Worm (Caenorhabditis elegans) whole organism, mixed stage, embryonic: ENCODE measurements around the gene atat-2.

Experiments
- M03D4.4 ChIP-seq: sonication (generic microtip); optimal IDR thresholded peaks from 2 replicates; lab custom pipeline; 2017; ENCODE audit warnings: mild to moderate bottlenecking, missing genetic modification characterization, missing compliant biosample characterization
- bed-3 ChIP-seq: fragments of 200-800 bp; sonication (Bioruptor generic); optimal IDR thresholded peaks from 3 replicates; lab custom pipeline; 2018; ENCODE audit warnings: mild to moderate bottlenecking, missing genetic modification characterization, moderate library complexity, missing compliant biosample characterization
- blmp-1 ChIP-seq: fragments of 150-350 bp; optimal IDR thresholded peaks from 2 replicates; lab custom pipeline; 2014; ENCODE audit warnings: missing biosample characterization, missing genetic modification characterization
- ceh-39 ChIP-seq: fragments of 150-350 bp; optimal IDR thresholded peaks from 2 replicates; lab custom pipeline; 2014; ENCODE audit warnings: missing biosample characterization, missing genetic modification characterization
- ceh-43 ChIP-seq: fragments of 200-800 bp; sonication (Bioruptor generic); optimal IDR thresholded peaks from 2 replicates; lab custom pipeline; 2018; ENCODE audit warnings: mild to moderate bottlenecking, missing genetic modification characterization, moderate library complexity, missing compliant biosample characterization
- ceh-83 ChIP-seq: fragments of 200-800 bp; sonication (Bioruptor generic); optimal IDR thresholded peaks from 2 replicates; lab custom pipeline; 2018; ENCODE audit warnings: mild to moderate bottlenecking, missing genetic modification characterization, missing compliant biosample characterization
- ces-1 ChIP-seq: fragments of 150-350 bp; optimal IDR thresholded peaks from 2 replicates; lab custom pipeline; 2014; ENCODE audit warnings: missing biosample characterization, missing genetic modification reagents, missing genetic modification characterization
- cnd-1 ChIP-seq: fragments of 200-800 bp; sonication (Bioruptor generic); optimal IDR thresholded peaks from 2 replicates; lab custom pipeline; 2018; ENCODE audit warnings: mild to moderate bottlenecking, missing genetic modification characterization, missing compliant biosample characterization
- drap-1 ChIP-seq: fragments of 200-800 bp; sonication (Bioruptor generic); optimal IDR thresholded peaks from 3 replicates; lab custom pipeline; 2018; ENCODE audit warnings: mild to moderate bottlenecking, missing genetic modification characterization, missing compliant biosample characterization
- elt-1 ChIP-seq: sonication (generic microtip); optimal IDR thresholded peaks from 2 replicates; lab custom pipeline; 2017; ENCODE audit warnings: missing genetic modification characterization, mild to moderate bottlenecking, missing compliant biosample characterization, antibody characterized with exemption, moderate library complexity, borderline replicate concordance; ENCODE audit not compliant: insufficient read depth
- elt-3 ChIP-seq: fragments of 150-350 bp; optimal IDR thresholded peaks from 2 replicates; lab custom pipeline; 2014; ENCODE audit warnings: missing biosample characterization, missing genetic modification characterization
- flh-1 ChIP-seq: fragments of 200-800 bp; sonication (Bioruptor generic); optimal IDR thresholded peaks from 2 replicates; lab custom pipeline; 2018; ENCODE audit warnings: mild to moderate bottlenecking, missing genetic modification characterization, moderate library complexity, missing compliant biosample characterization
- ham-2 ChIP-seq: fragments of 200-800 bp; sonication (Bioruptor generic); optimal IDR thresholded peaks from 2 replicates; lab custom pipeline; 2018; ENCODE audit warnings: mild to moderate bottlenecking, missing genetic modification characterization, missing compliant biosample characterization
- hlh-1 ChIP-seq: fragments of 150-350 bp; optimal IDR thresholded peaks from 2 replicates; lab custom pipeline; 2014; ENCODE audit warnings: missing biosample characterization, missing genetic modification reagents, missing genetic modification characterization
- lin-13 ChIP-seq: fragments of 150-350 bp; optimal IDR thresholded peaks from 2 replicates; lab custom pipeline; 2014; ENCODE audit warnings: missing biosample characterization, missing genetic modification characterization
- lin-32 ChIP-seq: fragments of 200-800 bp; sonication (Bioruptor generic); optimal IDR thresholded peaks from 2 replicates; lab custom pipeline; 2018; ENCODE audit warnings: mild to moderate bottlenecking, missing genetic modification characterization, missing compliant biosample characterization
- lsy-2 ChIP-seq: fragments of 150-350 bp; optimal IDR thresholded peaks from 2 replicates; lab custom pipeline; 2014; ENCODE audit warnings: missing biosample characterization, missing genetic modification characterization
- mab-5 ChIP-seq: fragments of 150-350 bp; optimal IDR thresholded peaks from 2 replicates; lab custom pipeline; 2014; ENCODE audit warnings: missing biosample characterization, missing genetic modification characterization
- mep-1 ChIP-seq: fragments of 150-350 bp; optimal IDR thresholded peaks from 2 replicates; lab custom pipeline; 2017; ENCODE audit warnings: missing biosample characterization, missing genetic modification reagents, missing genetic modification characterization, inconsistent platforms
- mls-2 ChIP-seq: sonication (generic microtip); optimal IDR thresholded peaks from 2 replicates; lab custom pipeline; 2016; ENCODE audit warnings: mild to moderate bottlenecking, missing genetic modification characterization, moderate library complexity, missing compliant biosample characterization
- nhr-12 ChIP-seq: fragments of 150-350 bp; optimal IDR thresholded peaks from 2 replicates; lab custom pipeline; 2014; ENCODE audit warnings: missing biosample characterization, missing genetic modification characterization
- nhr-2 ChIP-seq: fragments of 150-350 bp; optimal IDR thresholded peaks from 2 replicates; lab custom pipeline; 2014; ENCODE audit warnings: missing biosample characterization, missing genetic modification characterization
- nhr-237 ChIP-seq: fragments of 150-350 bp; optimal IDR thresholded peaks from 2 replicates; lab custom pipeline; 2014; ENCODE audit warnings: missing biosample characterization, missing genetic modification characterization
- nhr-28 ChIP-seq: fragments of 150-350 bp; optimal IDR thresholded peaks from 2 replicates; lab custom pipeline; 2014; ENCODE audit warnings: missing biosample characterization, missing genetic modification characterization
- nhr-76 ChIP-seq: sonication (generic microtip); optimal IDR thresholded peaks from 2 replicates; lab custom pipeline; 2017; ENCODE audit warnings: missing biosample characterization, missing genetic modification characterization
- pha-4 ChIP-seq: fragments of 150-350 bp; optimal IDR thresholded peaks from 2 replicates; lab custom pipeline; 2018; ENCODE audit warnings: missing biosample characterization, missing genetic modification reagents, missing genetic modification characterization
- sem-2 ChIP-seq: fragments of 200-800 bp; sonication (Bioruptor generic); optimal IDR thresholded peaks from 2 replicates; lab custom pipeline; 2018; ENCODE audit warnings: mild to moderate bottlenecking, missing genetic modification characterization, missing compliant biosample characterization
- snpc-4 ChIP-seq: fragments of 150-350 bp; optimal IDR thresholded peaks from 2 replicates; lab custom pipeline; 2014; ENCODE audit warnings: missing biosample characterization, missing genetic modification characterization
- sptf-1 ChIP-seq: sonication (generic microtip); optimal IDR thresholded peaks from 2 replicates; lab custom pipeline; 2017; ENCODE audit warnings: mild to moderate bottlenecking, missing genetic modification characterization, moderate library complexity, missing compliant biosample characterization
- tbx-8 ChIP-seq: fragments of 200-800 bp; sonication (Bioruptor generic); optimal IDR thresholded peaks from 2 replicates; lab custom pipeline; 2018; ENCODE audit warnings: mild to moderate bottlenecking, missing genetic modification characterization, moderate library complexity, missing compliant biosample characterization
- unc-120 ChIP-seq: sonication (generic microtip); optimal IDR thresholded peaks from 2 replicates; lab custom pipeline; 2017; ENCODE audit warnings: missing genetic modification characterization, missing compliant biosample characterization; ENCODE audit not compliant: poor library complexity, severe bottlenecking
- unc-39 ChIP-seq: fragments of 150-350 bp; optimal IDR thresholded peaks from 2 replicates; lab custom pipeline; 2014; ENCODE audit warnings: missing biosample characterization, missing genetic modification characterization
- unc-62 ChIP-seq: fragments of 150-350 bp; optimal IDR thresholded peaks from 2 replicates; lab custom pipeline; 2014; ENCODE audit warnings: missing biosample characterization, missing genetic modification reagents, missing genetic modification characterization
- zip-8 ChIP-seq: fragments of 150-350 bp; optimal IDR thresholded peaks from 2 replicates; lab custom pipeline; 2014; ENCODE audit warnings: missing biosample characterization, missing genetic modification characterization
- ztf-11 ChIP-seq: fragments of 150-350 bp; optimal IDR thresholded peaks from 2 replicates; lab custom pipeline; 2014; ENCODE audit warnings: missing biosample characterization, missing genetic modification characterization

atat-2 gene

DNA sequence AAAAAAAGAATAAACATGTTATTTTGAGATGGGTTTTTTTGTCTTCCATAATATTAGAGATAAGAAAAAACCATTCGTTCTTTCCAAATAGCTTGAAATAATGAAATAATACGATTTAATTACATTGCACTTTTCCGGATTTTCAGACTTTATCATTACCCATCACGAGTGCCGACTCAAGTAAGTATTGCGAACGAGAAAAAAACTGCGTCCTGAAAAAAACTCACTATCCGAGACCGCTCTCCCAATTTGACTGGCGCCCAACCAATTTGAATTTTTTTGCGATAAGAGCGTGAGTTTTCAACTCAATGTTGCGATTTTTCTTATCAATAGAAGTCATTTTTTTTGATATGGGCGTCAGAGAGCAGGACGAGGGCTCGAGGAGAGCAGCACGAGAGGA, 35.9 kb upstream of the atat-2 start:
- TF ChIP-seq tbx-8 (GFP tag; lab: Kevin White, UChicago) (no peak), nhr-76 (tag; lab: Kevin White, UChicago) (no peak), ceh-39 (tag; lab: Kevin White, UChicago) (no peak), bed-3 (GFP tag; lab: Kevin White, UChicago) (no peak), lin-13 (tag; lab: Kevin White, UChicago) (no peak), unc-62 (GFP tag; lab: Kevin White, UChicago) (no peak)

DNA sequence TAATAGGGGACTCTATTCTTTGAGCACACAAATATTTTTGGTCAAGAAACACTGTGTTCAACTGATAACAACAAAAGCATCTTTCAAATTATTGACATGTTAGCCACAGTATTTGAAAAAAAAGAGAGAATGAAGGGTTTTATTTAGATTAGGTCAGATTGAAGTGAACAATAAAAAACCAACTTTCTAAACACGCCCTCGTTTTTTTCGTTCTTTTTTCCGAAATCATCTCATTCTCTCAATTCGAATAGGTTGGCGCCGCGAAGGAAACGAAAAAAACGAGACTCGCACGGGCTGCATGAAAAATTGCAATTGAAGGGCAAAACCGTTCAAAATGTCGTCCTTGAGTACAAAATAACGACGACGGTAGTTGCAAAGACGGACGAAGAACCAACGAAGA, 34.6 kb upstream of the atat-2 start:
- TF ChIP-seq nhr-237 = no peak
- TF ChIP-seq elt-3 = no peak
- TF ChIP-seq nhr-2 (tag; lab: Kevin White, UChicago) = no peak
- TF ChIP-seq zip-8 (tag; lab: Kevin White, UChicago) = no peak
- TF ChIP-seq, all 35 proteins: peak for 0

DNA sequence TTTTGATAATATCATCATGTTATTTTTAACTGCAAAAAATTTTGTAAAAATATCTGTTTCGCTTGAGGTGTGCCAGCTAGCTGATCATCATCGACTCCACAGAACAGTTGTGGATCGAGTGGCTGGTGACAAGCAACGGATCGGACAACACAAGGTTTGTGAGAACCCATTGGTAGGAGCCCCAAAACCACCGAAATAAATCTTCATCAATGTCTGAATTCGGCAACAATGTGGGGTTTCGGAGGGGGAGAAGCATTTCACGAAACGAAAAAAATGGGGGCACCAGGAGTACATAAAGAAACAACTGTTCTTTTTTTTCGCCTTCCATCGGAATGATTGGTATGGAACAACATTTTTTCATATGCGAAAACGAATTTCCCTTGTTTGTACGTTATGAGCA, 33.6 kb upstream of the atat-2 start:
- TF ChIP-seq ces-1 (GFP tag; lab: Kevin White, UChicago) = no peak
- peak; percentile 49 for TF ChIP-seq hlh-1 (tag; lab: Kevin White, UChicago)
- no peak for TF ChIP-seq pha-4
- no peak for TF ChIP-seq cnd-1 (tag; lab: Kevin White, UChicago)
- TF ChIP-seq sem-2 (GFP tag; lab: Kevin White, UChicago) = no peak
- no peak for TF ChIP-seq nhr-2 (tag; lab: Kevin White, UChicago)

DNA sequence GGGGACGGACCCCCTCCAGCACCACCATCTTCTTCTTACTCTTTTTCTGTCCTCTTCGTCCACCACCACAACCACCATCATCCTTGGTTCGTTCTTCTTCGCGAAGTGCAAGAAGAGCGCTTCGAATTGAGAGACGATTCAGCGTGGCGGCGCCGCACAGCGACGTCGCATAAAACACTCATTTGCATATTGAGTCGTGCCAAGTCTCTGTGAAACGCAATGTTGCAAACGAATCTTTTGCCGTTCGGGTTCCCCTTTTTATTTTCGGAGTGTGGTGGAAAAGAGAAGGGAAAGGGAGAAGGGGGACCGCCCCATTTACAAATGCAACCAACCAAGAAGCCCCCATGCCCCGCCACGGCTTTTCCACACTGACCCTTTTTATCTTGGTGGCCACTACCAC, 32.6 kb upstream of the atat-2 start:
- peak; percentile 54 for TF ChIP-seq drap-1 (GFP tag; lab: Kevin White, UChicago)
- peak; percentile 11 for TF ChIP-seq cnd-1 (tag; lab: Kevin White, UChicago)
- peak; percentile 13 for TF ChIP-seq ham-2
- no peak for TF ChIP-seq ceh-39 (tag; lab: Kevin White, UChicago)
- TF ChIP-seq nhr-28 (tag; lab: Kevin White, UChicago) = no peak
- peak; percentile 14 for TF ChIP-seq sptf-1
- TF ChIP-seq mls-2 (tag; lab: Kevin White, UChicago) = peak; percentile 73
- TF ChIP-seq sem-2 (GFP tag; lab: Kevin White, UChicago) = no peak
- TF ChIP-seq ces-1 (GFP tag; lab: Kevin White, UChicago) = peak; percentile 24
- peak; percentile 50 for TF ChIP-seq M03D4.4
- TF ChIP-seq unc-120 (tag; lab: Kevin White, UChicago) = peak; percentile 50

DNA sequence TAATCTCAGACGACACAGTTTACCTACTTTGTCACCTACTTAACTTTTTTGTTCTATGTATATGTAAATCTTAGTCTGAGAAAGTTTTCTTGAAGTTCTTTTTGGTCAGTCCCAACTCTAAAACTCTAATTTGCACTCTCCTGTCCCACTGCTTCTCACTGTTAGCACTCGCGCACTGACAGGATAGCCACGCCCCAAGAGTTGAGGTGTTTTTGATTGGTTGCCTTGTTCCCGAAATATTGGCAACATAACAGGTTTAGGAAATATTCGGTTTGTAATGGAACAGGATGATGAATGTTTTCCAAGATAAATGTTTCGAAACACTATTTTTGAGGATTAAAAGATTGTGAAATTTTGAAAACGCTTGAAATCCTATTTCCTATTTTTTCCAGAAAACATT, 31.8 kb upstream of the atat-2 start:
- no peak for TF ChIP-seq nhr-237
- no peak for TF ChIP-seq ceh-39 (tag; lab: Kevin White, UChicago)
- TF ChIP-seq pha-4 = no peak

DNA sequence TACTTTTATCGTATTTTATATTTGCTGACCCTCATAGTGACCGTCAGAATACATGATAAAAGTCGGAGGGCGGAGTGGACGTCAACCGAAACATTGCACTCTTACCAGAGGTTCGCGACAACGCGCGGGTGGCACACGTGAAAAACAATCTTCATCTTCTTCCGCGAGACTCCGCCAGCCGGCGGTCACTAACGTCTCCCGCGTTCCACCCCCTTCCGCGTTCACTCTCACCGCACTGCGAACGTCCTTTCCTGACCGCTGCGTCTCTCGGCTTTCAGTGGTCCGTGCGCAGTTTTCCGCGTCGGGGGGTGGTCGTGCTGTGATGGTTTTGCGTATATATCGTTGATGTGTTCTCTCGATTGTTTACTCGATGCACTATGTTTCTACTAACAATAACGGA, 30.7 kb upstream of the atat-2 start:
- TF ChIP-seq sem-2 (GFP tag; lab: Kevin White, UChicago) (no peak), ceh-39 (tag; lab: Kevin White, UChicago) (no peak), unc-120 (tag; lab: Kevin White, UChicago) (no peak), zip-8 (tag; lab: Kevin White, UChicago) (no peak), tbx-8 (GFP tag; lab: Kevin White, UChicago) (no peak), nhr-28 (tag; lab: Kevin White, UChicago) (no peak), bed-3 (GFP tag; lab: Kevin White, UChicago) (no peak), ham-2 (peak; percentile 85), lin-32 (GFP tag; lab: Kevin White, UChicago) (no peak), unc-62 (GFP tag; lab: Kevin White, UChicago) (peak; percentile 69), blmp-1 (tag; lab: Kevin White, UChicago) (no peak), pha-4 (peak; percentile 58), mab-5 (no peak), ces-1 (GFP tag; lab: Kevin White, UChicago) (no peak), elt-3 (no peak), mls-2 (tag; lab: Kevin White, UChicago) (peak; percentile 73), M03D4.4 (no peak), ceh-43 (GFP tag; lab: Kevin White, UChicago) (no peak), elt-1 (tag; lab: Kevin White, UChicago) (no peak), lin-13 (tag; lab: Kevin White, UChicago) (peak; percentile 8), nhr-76 (tag; lab: Kevin White, UChicago) (no peak), cnd-1 (tag; lab: Kevin White, UChicago) (peak; percentile 42), drap-1 (GFP tag; lab: Kevin White, UChicago) (peak; percentile 75), ceh-83 (GFP tag; lab: Kevin White, UChicago) (no peak), flh-1 (GFP tag; lab: Kevin White, UChicago) (peak; percentile 29), hlh-1 (tag; lab: Kevin White, UChicago) (peak; percentile 40), snpc-4 (tag; lab: Kevin White, UChicago) (no peak), lsy-2 (tag; lab: Kevin White, UChicago) (no peak), ztf-11 (peak; percentile 61), unc-39 (tag; lab: Kevin White, UChicago) (no peak), nhr-2 (tag; lab: Kevin White, UChicago) (no peak), nhr-237 (no peak), nhr-12 (tag; lab: Kevin White, UChicago) (no peak), sptf-1 (peak; percentile 67), mep-1 (tag; lab: Kevin White, UChicago) (no peak)
